Worm (Caenorhabditis elegans) whole organism, mixed stage, embryonic: Measurements from ENCODE around the gene acs-20.

Experiments
- M03D4.4 ChIP-seq: sonication (generic microtip); optimal IDR thresholded peaks from 2 replicates; lab custom pipeline; 2017; ENCODE audit warnings: mild to moderate bottlenecking, missing genetic modification characterization, missing compliant biosample characterization
- bed-3 ChIP-seq: fragments of 200-800 bp; sonication (Bioruptor generic); optimal IDR thresholded peaks from 3 replicates; lab custom pipeline; 2018; ENCODE audit warnings: mild to moderate bottlenecking, missing genetic modification characterization, moderate library complexity, missing compliant biosample characterization
- blmp-1 ChIP-seq: fragments of 150-350 bp; optimal IDR thresholded peaks from 2 replicates; lab custom pipeline; 2014; ENCODE audit warnings: missing biosample characterization, missing genetic modification characterization
- ceh-39 ChIP-seq: fragments of 150-350 bp; optimal IDR thresholded peaks from 2 replicates; lab custom pipeline; 2014; ENCODE audit warnings: missing biosample characterization, missing genetic modification characterization
- ceh-43 ChIP-seq: fragments of 200-800 bp; sonication (Bioruptor generic); optimal IDR thresholded peaks from 2 replicates; lab custom pipeline; 2018; ENCODE audit warnings: mild to moderate bottlenecking, missing genetic modification characterization, moderate library complexity, missing compliant biosample characterization
- ces-1 ChIP-seq: fragments of 150-350 bp; optimal IDR thresholded peaks from 2 replicates; lab custom pipeline; 2014; ENCODE audit warnings: missing biosample characterization, missing genetic modification reagents, missing genetic modification characterization
- cnd-1 ChIP-seq: fragments of 200-800 bp; sonication (Bioruptor generic); optimal IDR thresholded peaks from 2 replicates; lab custom pipeline; 2018; ENCODE audit warnings: mild to moderate bottlenecking, missing genetic modification characterization, missing compliant biosample characterization
- drap-1 ChIP-seq: fragments of 200-800 bp; sonication (Bioruptor generic); optimal IDR thresholded peaks from 3 replicates; lab custom pipeline; 2018; ENCODE audit warnings: mild to moderate bottlenecking, missing genetic modification characterization, missing compliant biosample characterization
- elt-1 ChIP-seq: sonication (generic microtip); optimal IDR thresholded peaks from 2 replicates; lab custom pipeline; 2017; ENCODE audit warnings: missing genetic modification characterization, mild to moderate bottlenecking, missing compliant biosample characterization, antibody characterized with exemption, moderate library complexity, borderline replicate concordance; ENCODE audit not compliant: insufficient read depth
- ham-2 ChIP-seq: fragments of 200-800 bp; sonication (Bioruptor generic); optimal IDR thresholded peaks from 2 replicates; lab custom pipeline; 2018; ENCODE audit warnings: mild to moderate bottlenecking, missing genetic modification characterization, missing compliant biosample characterization
- hlh-1 ChIP-seq: fragments of 150-350 bp; optimal IDR thresholded peaks from 2 replicates; lab custom pipeline; 2014; ENCODE audit warnings: missing biosample characterization, missing genetic modification reagents, missing genetic modification characterization
- lin-13 ChIP-seq: fragments of 150-350 bp; optimal IDR thresholded peaks from 2 replicates; lab custom pipeline; 2014; ENCODE audit warnings: missing biosample characterization, missing genetic modification characterization
- lin-32 ChIP-seq: fragments of 200-800 bp; sonication (Bioruptor generic); optimal IDR thresholded peaks from 2 replicates; lab custom pipeline; 2018; ENCODE audit warnings: mild to moderate bottlenecking, missing genetic modification characterization, missing compliant biosample characterization
- lsy-2 ChIP-seq: fragments of 150-350 bp; optimal IDR thresholded peaks from 2 replicates; lab custom pipeline; 2014; ENCODE audit warnings: missing biosample characterization, missing genetic modification characterization
- mab-5 ChIP-seq: fragments of 150-350 bp; optimal IDR thresholded peaks from 2 replicates; lab custom pipeline; 2014; ENCODE audit warnings: missing biosample characterization, missing genetic modification characterization
- mep-1 ChIP-seq: fragments of 150-350 bp; optimal IDR thresholded peaks from 2 replicates; lab custom pipeline; 2017; ENCODE audit warnings: missing biosample characterization, missing genetic modification reagents, missing genetic modification characterization, inconsistent platforms
- mls-2 ChIP-seq: sonication (generic microtip); optimal IDR thresholded peaks from 2 replicates; lab custom pipeline; 2016; ENCODE audit warnings: mild to moderate bottlenecking, missing genetic modification characterization, moderate library complexity, missing compliant biosample characterization
- nhr-12 ChIP-seq: fragments of 150-350 bp; optimal IDR thresholded peaks from 2 replicates; lab custom pipeline; 2014; ENCODE audit warnings: missing biosample characterization, missing genetic modification characterization
- nhr-2 ChIP-seq: fragments of 150-350 bp; optimal IDR thresholded peaks from 2 replicates; lab custom pipeline; 2014; ENCODE audit warnings: missing biosample characterization, missing genetic modification characterization
- nhr-237 ChIP-seq: fragments of 150-350 bp; optimal IDR thresholded peaks from 2 replicates; lab custom pipeline; 2014; ENCODE audit warnings: missing biosample characterization, missing genetic modification characterization
- nhr-28 ChIP-seq: fragments of 150-350 bp; optimal IDR thresholded peaks from 2 replicates; lab custom pipeline; 2014; ENCODE audit warnings: missing biosample characterization, missing genetic modification characterization
- nhr-76 ChIP-seq: sonication (generic microtip); optimal IDR thresholded peaks from 2 replicates; lab custom pipeline; 2017; ENCODE audit warnings: missing biosample characterization, missing genetic modification characterization
- pha-4 ChIP-seq: fragments of 150-350 bp; optimal IDR thresholded peaks from 2 replicates; lab custom pipeline; 2018; ENCODE audit warnings: missing biosample characterization, missing genetic modification reagents, missing genetic modification characterization
- sem-2 ChIP-seq: fragments of 200-800 bp; sonication (Bioruptor generic); optimal IDR thresholded peaks from 2 replicates; lab custom pipeline; 2018; ENCODE audit warnings: mild to moderate bottlenecking, missing genetic modification characterization, missing compliant biosample characterization
- sptf-1 ChIP-seq: sonication (generic microtip); optimal IDR thresholded peaks from 2 replicates; lab custom pipeline; 2017; ENCODE audit warnings: mild to moderate bottlenecking, missing genetic modification characterization, moderate library complexity, missing compliant biosample characterization
- tbx-8 ChIP-seq: fragments of 200-800 bp; sonication (Bioruptor generic); optimal IDR thresholded peaks from 2 replicates; lab custom pipeline; 2018; ENCODE audit warnings: mild to moderate bottlenecking, missing genetic modification characterization, moderate library complexity, missing compliant biosample characterization
- unc-120 ChIP-seq: sonication (generic microtip); optimal IDR thresholded peaks from 2 replicates; lab custom pipeline; 2017; ENCODE audit warnings: missing genetic modification characterization, missing compliant biosample characterization; ENCODE audit not compliant: poor library complexity, severe bottlenecking
- unc-39 ChIP-seq: fragments of 150-350 bp; optimal IDR thresholded peaks from 2 replicates; lab custom pipeline; 2014; ENCODE audit warnings: missing biosample characterization, missing genetic modification characterization
- unc-62 ChIP-seq: fragments of 150-350 bp; optimal IDR thresholded peaks from 2 replicates; lab custom pipeline; 2014; ENCODE audit warnings: missing biosample characterization, missing genetic modification reagents, missing genetic modification characterization
- zip-8 ChIP-seq: fragments of 150-350 bp; optimal IDR thresholded peaks from 2 replicates; lab custom pipeline; 2014; ENCODE audit warnings: missing biosample characterization, missing genetic modification characterization
- ztf-11 ChIP-seq: fragments of 150-350 bp; optimal IDR thresholded peaks from 2 replicates; lab custom pipeline; 2014; ENCODE audit warnings: missing biosample characterization, missing genetic modification characterization

acs-20 gene

DNA sequence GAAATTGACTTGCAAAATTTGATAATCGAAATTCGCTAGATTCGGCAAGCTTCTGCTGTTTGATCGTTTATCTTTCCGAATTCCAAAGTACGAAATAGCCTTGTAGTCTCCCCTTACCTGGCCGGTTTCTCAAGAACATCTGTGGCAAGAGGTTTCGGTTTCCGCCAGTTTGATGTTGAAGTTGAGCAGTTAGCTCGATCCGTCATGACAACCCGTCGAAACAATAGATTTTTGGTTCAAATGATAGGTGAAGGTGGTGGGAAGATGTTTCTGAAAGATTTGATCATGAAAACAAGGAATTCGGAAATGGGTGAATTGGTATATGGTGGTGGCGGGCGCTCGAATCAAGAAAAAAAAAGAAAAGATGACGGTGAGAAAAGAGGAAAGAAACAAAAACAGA is at the start of gene acs-20:
Gene acs-20, minus strand, starts transcription at position 270 of the 400 bp plus-strand sequence.
- TF ChIP-seq ces-1 (GFP tag; lab: Kevin White, UChicago), result no peak
- TF ChIP-seq nhr-237 (tag; lab: Kevin White, UChicago), result no peak
- no peak for TF ChIP-seq pha-4
- TF ChIP-seq nhr-76 (tag; lab: Kevin White, UChicago), result no peak
- no peak for TF ChIP-seq unc-120
- no peak for TF ChIP-seq mep-1 (tag; lab: Kevin White, UChicago)
- no peak for TF ChIP-seq ceh-43 (GFP tag; lab: Kevin White, UChicago)
- TF ChIP-seq elt-1 (tag; lab: Kevin White, UChicago), result no peak

- TF ChIP-seq nhr-237 (tag; lab: Kevin White, UChicago), result no peak
- no peak for TF ChIP-seq ceh-39 (tag; lab: Kevin White, UChicago)
- no peak for TF ChIP-seq tbx-8 (GFP tag; lab: Kevin White, UChicago)
- no peak for TF ChIP-seq hlh-1 (tag; lab: Kevin White, UChicago)
- TF ChIP-seq elt-1 (tag; lab: Kevin White, UChicago), result no peak
- no peak for TF ChIP-seq ces-1 (GFP tag; lab: Kevin White, UChicago)
- no peak for TF ChIP-seq pha-4
- TF ChIP-seq M03D4.4, result no peak
- TF ChIP-seq lsy-2, result no peak
- no peak for TF ChIP-seq blmp-1 (tag; lab: Kevin White, UChicago)
- TF ChIP-seq nhr-76 (tag; lab: Kevin White, UChicago), result no peak
- no peak for TF ChIP-seq drap-1 (GFP tag; lab: Kevin White, UChicago)
Measured at ce11 chrIV:12445463-12445934, 47.0 kb upstream of the acs-20 start, which contains the start of gene C25G4.3. Gene C25G4.3 (minus strand): TSS chrIV:12445884.

DNA sequence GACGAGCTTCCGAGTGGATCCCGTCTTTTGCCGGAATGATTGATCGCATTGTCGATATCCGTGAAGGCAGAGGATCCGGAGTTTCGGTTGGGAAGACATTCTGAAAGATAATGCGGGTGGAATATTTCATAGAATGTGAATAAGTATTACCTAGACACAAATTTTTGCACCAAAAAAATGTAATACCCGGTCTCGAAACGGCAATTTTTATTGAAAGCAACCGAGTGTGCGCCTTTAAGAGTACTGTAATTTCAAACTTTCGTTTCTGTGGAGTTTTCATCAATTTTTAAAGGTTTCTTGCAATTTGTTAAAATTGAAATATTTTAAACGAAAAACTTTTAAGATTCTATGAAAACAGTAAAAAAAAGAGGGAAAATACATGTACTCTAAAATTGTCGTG is 45.4 kb upstream of the acs-20 start, which contains the start of gene C25G4.2:
Gene C25G4.2, minus strand, starts transcription at position 100 of the 400 bp plus-strand sequence.
- TF ChIP-seq zip-8 (tag; lab: Kevin White, UChicago) (no peak), bed-3 (GFP tag; lab: Kevin White, UChicago) (no peak), lsy-2 (no peak), lin-13 (no peak), ztf-11 (no peak), unc-62 (GFP tag; lab: Kevin White, UChicago) (no peak), cnd-1 (tag; lab: Kevin White, UChicago) (no peak), elt-1 (tag; lab: Kevin White, UChicago) (no peak), mls-2 (tag; lab: Kevin White, UChicago) (no peak)
- TF ChIP-seq, all 35 proteins: peak for 0

- TF ChIP-seq ces-1 (GFP tag; lab: Kevin White, UChicago), result no peak
- no peak for TF ChIP-seq nhr-12 (tag; lab: Kevin White, UChicago)
- TF ChIP-seq sem-2 (GFP tag; lab: Kevin White, UChicago), result no peak
- no peak for TF ChIP-seq elt-1 (tag; lab: Kevin White, UChicago)
- no peak for TF ChIP-seq ham-2 (GFP tag; lab: Kevin White, UChicago)
- TF ChIP-seq unc-39 (tag; lab: Kevin White, UChicago), result no peak
- TF ChIP-seq bed-3 (GFP tag; lab: Kevin White, UChicago), result no peak
- TF ChIP-seq nhr-28 (tag; lab: Kevin White, UChicago), result no peak
- no peak for TF ChIP-seq M03D4.4
- no peak for TF ChIP-seq blmp-1 (tag; lab: Kevin White, UChicago)
- TF ChIP-seq lin-32 (GFP tag; lab: Kevin White, UChicago), result no peak
- no peak for TF ChIP-seq lsy-2
- TF ChIP-seq lin-13, result no peak
Measured at ce11 chrIV:12441715-12442114, 43.2 kb upstream of the acs-20 start, which contains the start of gene C25G4.17. Gene C25G4.17 (plus strand): TSS chrIV:12442015.

- TF ChIP-seq lsy-2 (no peak), ces-1 (GFP tag; lab: Kevin White, UChicago) (no peak), mab-5 (tag; lab: Kevin White, UChicago) (no peak), blmp-1 (tag; lab: Kevin White, UChicago) (no peak), elt-1 (tag; lab: Kevin White, UChicago) (no peak), unc-39 (tag; lab: Kevin White, UChicago) (no peak), ceh-39 (tag; lab: Kevin White, UChicago) (no peak), cnd-1 (tag; lab: Kevin White, UChicago) (no peak), tbx-8 (GFP tag; lab: Kevin White, UChicago) (no peak), nhr-76 (tag; lab: Kevin White, UChicago) (no peak), pha-4 (no peak), sptf-1 (no peak), lin-13 (no peak), nhr-2 (tag; lab: Kevin White, UChicago) (no peak), zip-8 (tag; lab: Kevin White, UChicago) (no peak), ham-2 (GFP tag; lab: Kevin White, UChicago) (no peak), bed-3 (GFP tag; lab: Kevin White, UChicago) (no peak)
- TF ChIP-seq, all 35 proteins: peak for 0
Measured at ce11 chrIV:12438359-12438758, 39.9 kb upstream of the acs-20 start, which contains the start of gene clec-185. Gene clec-185 (plus strand): TSS chrIV:12438659.
